Fruit fly (Drosophila melanogaster): ENCODE measurements around the gene Alp12.

The Alp12 gene

dm6 chr2L:19376145-19376544 lies 47.7 kb upstream of the Alp12 start (continued):
- no peak for TF ChIP-seq exex (tag; optimal IDR thresholded peaks at IDR 0.05)
- TF ChIP-seq CkIIα-i1 (GFP tag; IDR thresholded peaks at IDR 0.05) = no peak
- no peak for TF ChIP-seq Sry-β (GFP tag; optimal IDR thresholded peaks at IDR 0.05)
- TF ChIP-seq CG9437 (GFP tag; optimal IDR thresholded peaks at IDR 0.05) = no peak
- TF ChIP-seq fd96Cb (tag; optimal IDR thresholded peaks at IDR 0.05) = peak; percentile 48
- TF ChIP-seq Six4 (GFP tag; optimal IDR thresholded peaks at IDR 0.05) = peak; percentile 31
- TF ChIP-seq jumu (GFP tag; optimal IDR thresholded peaks at IDR 0.05) = no peak
- TF ChIP-seq CG6654 (GFP tag; optimal IDR thresholded peaks at IDR 0.05) = no peak
- no peak for TF ChIP-seq CG3838 (GFP tag; optimal IDR thresholded peaks at IDR 0.05)
- TF ChIP-seq CG8944 (GFP tag; optimal IDR thresholded peaks at IDR 0.05) = no peak
- peak; percentile 13 for TF ChIP-seq CG30403 (GFP tag; optimal IDR thresholded peaks at IDR 0.05)
- no peak for TF ChIP-seq CG18476 (GFP tag; optimal IDR thresholded peaks at IDR 0.05)
- TF ChIP-seq CG42726 (GFP tag; IDR thresholded peaks at IDR 0.05; ENCODE audit: partially characterized antibody) = no peak
- TF ChIP-seq gro (GFP tag; optimal IDR thresholded peaks at IDR 0.05) = no peak
- no peak for TF ChIP-seq inv (GFP tag; IDR thresholded peaks at IDR 0.05; ENCODE audit: partially characterized antibody)
- no peak for TF ChIP-seq MTF-1 (GFP tag; optimal IDR thresholded peaks at IDR 0.05; ENCODE audit: borderline replicate concordance)
- no peak for TF ChIP-seq sr (GFP tag; IDR thresholded peaks at IDR 0.05)
- no peak for TF ChIP-seq CG3065 (GFP tag; optimal IDR thresholded peaks at IDR 0.05)
- TF ChIP-seq nau (GFP tag; optimal IDR thresholded peaks at IDR 0.05) = no peak
- no peak for TF ChIP-seq unc-4 (GFP tag; IDR thresholded peaks at IDR 0.05; ENCODE audit: partially characterized antibody)
- no peak for TF ChIP-seq az2 (GFP tag; optimal IDR thresholded peaks at IDR 0.05)
- no peak for TF ChIP-seq CG8359 (GFP tag; optimal IDR thresholded peaks at IDR 0.05; ENCODE audit: borderline replicate concordance)
- TF ChIP-seq E2f2 (GFP tag; IDR thresholded peaks at IDR 0.05) = peak; percentile 20; the same call in 1 of the 2 replicates
- peak; percentile 33 for TF ChIP-seq CG12391 (tag; optimal IDR thresholded peaks at IDR 0.05)
- no peak for TF ChIP-seq prd (optimal IDR thresholded peaks at IDR 0.05)
- TF ChIP-seq prd (GFP tag; IDR thresholded peaks at IDR 0.05) = peak; percentile 70
- TF ChIP-seq pfk (GFP tag; optimal IDR thresholded peaks at IDR 0.05) = no peak
- TF ChIP-seq CG30431 (GFP tag; optimal IDR thresholded peaks at IDR 0.05) = peak; percentile 22
- peak; percentile 41; the same call in 1 of the 2 replicates for TF ChIP-seq chm (GFP tag; IDR thresholded peaks at IDR 0.05)
- TF ChIP-seq CG8089 (GFP tag; optimal IDR thresholded peaks at IDR 0.05) = no peak
- no peak for TF ChIP-seq B-H2 (GFP tag; optimal IDR thresholded peaks at IDR 0.05)
- TF ChIP-seq Aef1 (GFP tag; IDR thresholded peaks at IDR 0.05) = no peak
- TF ChIP-seq CG1529 (GFP tag; optimal IDR thresholded peaks at IDR 0.05) = peak; percentile 14
- TF ChIP-seq Hmx (GFP tag; optimal IDR thresholded peaks at IDR 0.05) = no peak
- TF ChIP-seq CG3163 (GFP tag; optimal IDR thresholded peaks at IDR 0.05) = no peak
- TF ChIP-seq HmgD (GFP tag; optimal IDR thresholded peaks at IDR 0.05) = no peak
- TF ChIP-seq CG7928 (GFP tag; optimal IDR thresholded peaks at IDR 0.05) = no peak
- TF ChIP-seq Kr (GFP tag; optimal IDR thresholded peaks at IDR 0.05) = no peak
- no peak for TF ChIP-seq maf-S (GFP tag; optimal IDR thresholded peaks at IDR 0.05)
- peak; percentile 58 for TF ChIP-seq vvl (GFP tag; IDR thresholded peaks at IDR 0.05)
- TF ChIP-seq CG18764 (GFP tag; optimal IDR thresholded peaks at IDR 0.05) = peak; percentile 4
- TF ChIP-seq nom (GFP tag; optimal IDR thresholded peaks at IDR 0.05) = no peak
- TF ChIP-seq Ada2b (GFP tag; IDR thresholded peaks at IDR 0.05) = no peak
- no peak for TF ChIP-seq CG10654 (GFP tag; optimal IDR thresholded peaks at IDR 0.05)
- no peak for TF ChIP-seq luna (GFP tag; optimal IDR thresholded peaks at IDR 0.05)
- TF ChIP-seq CG5953 (GFP tag; IDR thresholded peaks at IDR 0.05) = no peak
- TF ChIP-seq CG14441 (GFP tag; IDR thresholded peaks at IDR 0.05) = no peak
- peak; percentile 50; the same call in 1 of the 2 replicates for TF ChIP-seq CG31441 (GFP tag; IDR thresholded peaks at IDR 0.05)
- no peak for TF ChIP-seq CG3995 (GFP tag; optimal IDR thresholded peaks at IDR 0.05)
- TF ChIP-seq Spps (tag; optimal IDR thresholded peaks at IDR 0.05) = peak; percentile 52
- no peak for TF ChIP-seq CG9215 (GFP tag; IDR thresholded peaks at IDR 0.05)
- TF ChIP-seq CG9817 (tag; optimal IDR thresholded peaks at IDR 0.05) = no peak

Measured in whole organism, embryonic.